Worm (Caenorhabditis elegans): ENCODE measurements around the gene F22B8.3.

ce11 chrV:16047508-16047907, 43.3 kb upstream of the F22B8.3 start, which contains the start of gene str-198:
- no peak for TF ChIP-seq ama-1 (optimal IDR thresholded peaks at IDR 0.05)
- TF ChIP-seq nhr-12 (tag; optimal IDR thresholded peaks at IDR 0.05), result no peak
- TF ChIP-seq lin-13 (GFP tag; optimal IDR thresholded peaks at IDR 0.05), result no peak
- no peak for TF ChIP-seq elt-1 (tag; optimal IDR thresholded peaks at IDR 0.05)
- no peak for TF ChIP-seq nhr-6 (tag; optimal IDR thresholded peaks at IDR 0.05)
- no peak for TF ChIP-seq unc-62 (GFP tag; optimal IDR thresholded peaks at IDR 0.05)
- TF ChIP-seq nhr-10 (tag; optimal IDR thresholded peaks at IDR 0.05), result no peak
- no peak for TF ChIP-seq ztf-11 (tag; optimal IDR thresholded peaks at IDR 0.05)
- no peak for TF ChIP-seq lin-39 (tag; optimal IDR thresholded peaks at IDR 0.05)
- TF ChIP-seq egl-27 (tag; optimal IDR thresholded peaks at IDR 0.05), result no peak
- no peak for TF ChIP-seq lin-11 (tag; optimal IDR thresholded peaks at IDR 0.05)
- no peak for TF ChIP-seq mdl-1 (tag; optimal IDR thresholded peaks at IDR 0.05)
- TF ChIP-seq aly-2 (tag; optimal IDR thresholded peaks at IDR 0.05), result no peak

Measured in whole organism, L2 larva.